Worm (Caenorhabditis elegans) whole organism, L1 larva: ENCODE results near the gene chil-3.

ENCODE experiments used
- C16A3.4 ChIP-seq: fragments of 150-350 bp; optimal IDR thresholded peaks from 2 replicates; lab custom pipeline; 2014; ENCODE audit warnings: missing biosample characterization, missing genetic modification characterization
- C34B4.2 ChIP-seq: sonication (generic microtip); optimal IDR thresholded peaks from 2 replicates; lab custom pipeline; 2017; ENCODE audit warnings: mild to moderate bottlenecking, missing genetic modification characterization, missing compliant biosample characterization
- alr-1 ChIP-seq: fragments of 200-800 bp; sonication (Bioruptor generic); optimal IDR thresholded peaks from 2 replicates; lab custom pipeline; 2018; ENCODE audit warnings: borderline replicate concordance, mild to moderate bottlenecking, missing genetic modification characterization, missing compliant biosample characterization
- aly-2 ChIP-seq: fragments of 150-350 bp; optimal IDR thresholded peaks from 2 replicates; lab custom pipeline; 2014; ENCODE audit warnings: missing biosample characterization, missing genetic modification characterization
- blmp-1 ChIP-seq: fragments of 150-350 bp; optimal IDR thresholded peaks from 2 replicates; lab custom pipeline; 2014; ENCODE audit warnings: missing biosample characterization, missing genetic modification characterization
- ceh-63 ChIP-seq: fragments of 200-800 bp; sonication (Bioruptor generic); optimal IDR thresholded peaks from 2 replicates; lab custom pipeline; 2018; ENCODE audit warnings: mild to moderate bottlenecking, missing genetic modification characterization, missing compliant biosample characterization
- ceh-82 ChIP-seq, 3 experiments: fragments of 150-350 bp in 1 of 3; sonication (generic microtip) in 2 of 3; optimal IDR thresholded peaks; 2 replicates each; lab custom pipeline; 2014 to 2017; ENCODE audit warnings: missing biosample characterization in 3 of 3, missing genetic modification characterization in 3 of 3
- efl-1 ChIP-seq, 4 experiments: fragments of 150-350 bp; optimal IDR thresholded peaks in 3 of 4; peaks in 1 of 4; 1 replicate in 1 of 4; 2 replicates in 3 of 4; lab custom pipeline; 2014; ENCODE audit warnings: missing biosample characterization in 2 of 4, missing genetic modification characterization in 2 of 4, missing genetic modification reagents in 2 of 4
- egl-13 ChIP-seq: sonication (generic microtip); optimal IDR thresholded peaks from 2 replicates; lab custom pipeline; 2016; ENCODE audit warnings: missing genotype, missing genetic modification reagents, missing genetic modification characterization, missing compliant biosample characterization
- elt-3 ChIP-seq, 6 experiments: fragments of 150-350 bp in 1 of 6; sonication (generic microtip); optimal IDR thresholded peaks; 2 replicates each; lab custom pipeline; 2017 to 2018; ENCODE audit warnings: missing biosample characterization in 6 of 6, missing genetic modification characterization in 6 of 6, inconsistent platforms in 1 of 6
- ets-5 ChIP-seq: fragments of 200-800 bp; sonication (Bioruptor generic); IDR thresholded peaks from 2 replicates; pipeline ENCODE4 v1.3.6; 2022; ENCODE audit warnings: missing genetic modification characterization, missing compliant biosample characterization
- fkh-10 ChIP-seq: sonication (generic microtip); optimal IDR thresholded peaks from 2 replicates; lab custom pipeline; 2017; ENCODE audit warnings: missing biosample characterization, missing genetic modification reagents, missing genetic modification characterization
- fkh-4 ChIP-seq: sonication (generic microtip); optimal IDR thresholded peaks from 2 replicates; lab custom pipeline; 2016; ENCODE audit warnings: missing compliant biosample characterization, missing genetic modification characterization, borderline replicate concordance
- fkh-8 ChIP-seq: sonication (generic microtip); optimal IDR thresholded peaks from 2 replicates; lab custom pipeline; 2016; ENCODE audit warnings: mild to moderate bottlenecking, missing genetic modification characterization, missing compliant biosample characterization
- fos-1 ChIP-seq: fragments of 150-350 bp; optimal IDR thresholded peaks from 2 replicates; lab custom pipeline; 2014; ENCODE audit warnings: missing biosample characterization, missing genetic modification characterization
- hlh-17 ChIP-seq: fragments of 200-800 bp; sonication (Bioruptor generic); optimal IDR thresholded peaks from 2 replicates; lab custom pipeline; 2018; ENCODE audit warnings: missing genetic modification characterization, mild to moderate bottlenecking, missing compliant biosample characterization, moderate library complexity, borderline replicate concordance
- hpl-2 ChIP-seq: fragments of 150-350 bp; optimal IDR thresholded peaks from 2 replicates; lab custom pipeline; 2014; ENCODE audit warnings: missing biosample characterization, missing genetic modification reagents, missing genetic modification characterization
- isw-1 ChIP-seq: fragments of 200-800 bp; sonication (Bioruptor generic); IDR thresholded peaks from 2 replicates; pipeline ENCODE4 v1.3.6; 2022; ENCODE audit warnings: missing genetic modification characterization, missing compliant biosample characterization
- lin-14 ChIP-seq: fragments of 200-800 bp; sonication (Bioruptor generic); optimal IDR thresholded peaks from 2 replicates; lab custom pipeline; 2018; ENCODE audit warnings: mild to moderate bottlenecking, missing genetic modification characterization, moderate library complexity, missing compliant biosample characterization
- lin-39 ChIP-seq: fragments of 150-350 bp; optimal IDR thresholded peaks from 2 replicates; lab custom pipeline; 2014; ENCODE audit warnings: missing biosample characterization, missing genetic modification reagents, missing genetic modification characterization
- lsy-2 ChIP-seq, 2 experiments: fragments of 150-350 bp; optimal IDR thresholded peaks; 2 replicates each; lab custom pipeline; 2014; ENCODE audit warnings: missing biosample characterization in 2 of 2, missing genetic modification characterization in 2 of 2
- mab-9 ChIP-seq: fragments of 200-800 bp; sonication (Bioruptor generic); IDR thresholded peaks from 2 replicates; pipeline ENCODE4 v1.3.6; 2022; ENCODE audit warnings: missing genetic modification reagents, missing genetic modification characterization, missing compliant biosample characterization
- mdl-1 ChIP-seq, 2 experiments: fragments of 150-350 bp; optimal IDR thresholded peaks; 2 replicates each; lab custom pipeline; 2014 to 2017; ENCODE audit warnings: missing biosample characterization in 2 of 2, missing genetic modification characterization in 2 of 2, inconsistent platforms in 1 of 2
- mef-2 ChIP-seq: fragments of 150-350 bp; optimal IDR thresholded peaks from 2 replicates; lab custom pipeline; 2014; ENCODE audit warnings: missing biosample characterization, missing genetic modification characterization
- nhr-28 ChIP-seq: fragments of 150-350 bp; optimal IDR thresholded peaks from 2 replicates; lab custom pipeline; 2014; ENCODE audit warnings: missing biosample characterization, missing genetic modification characterization
- nhr-77 ChIP-seq: fragments of 150-350 bp; optimal IDR thresholded peaks from 2 replicates; lab custom pipeline; 2014; ENCODE audit warnings: missing biosample characterization, missing genetic modification characterization
- nhr-84 ChIP-seq: sonication (generic microtip); optimal IDR thresholded peaks from 2 replicates; lab custom pipeline; 2017; ENCODE audit warnings: missing biosample characterization, missing genetic modification characterization
- pqm-1 ChIP-seq: sonication (generic microtip); optimal IDR thresholded peaks from 3 replicates; lab custom pipeline; 2017; ENCODE audit warnings: missing biosample characterization, missing genetic modification characterization
- snpc-4 ChIP-seq: fragments of 150-350 bp; optimal IDR thresholded peaks from 2 replicates; lab custom pipeline; 2014; ENCODE audit warnings: missing biosample characterization, missing genetic modification characterization
- snu-23 ChIP-seq: sonication (generic microtip); optimal IDR thresholded peaks from 2 replicates; lab custom pipeline; 2016; ENCODE audit warnings: missing genetic modification characterization, missing compliant biosample characterization
- sox-4 ChIP-seq: sonication (generic microtip); optimal IDR thresholded peaks from 2 replicates; lab custom pipeline; 2016; ENCODE audit warnings: missing genetic modification characterization, missing compliant biosample characterization
- sptf-1 ChIP-seq: fragments of 150-350 bp; optimal IDR thresholded peaks from 2 replicates; lab custom pipeline; 2014; ENCODE audit warnings: missing biosample characterization, missing genetic modification characterization
- unc-130 ChIP-seq: fragments of 150-350 bp; optimal IDR thresholded peaks from 2 replicates; lab custom pipeline; 2017; ENCODE audit warnings: missing biosample characterization, missing genetic modification characterization, inconsistent platforms
- unc-86 ChIP-seq: sonication (generic microtip); optimal IDR thresholded peaks from 2 replicates; lab custom pipeline; 2016; ENCODE audit warnings: missing genetic modification characterization, missing compliant biosample characterization
- vab-15 ChIP-seq: sonication (generic microtip); optimal IDR thresholded peaks from 2 replicates; lab custom pipeline; 2017; ENCODE audit warnings: missing genotype, mild to moderate bottlenecking, missing genetic modification characterization, missing compliant biosample characterization
- zag-1 ChIP-seq: fragments of 150-350 bp; optimal IDR thresholded peaks from 2 replicates; lab custom pipeline; 2014; ENCODE audit warnings: missing biosample characterization, missing genetic modification characterization
- ztf-11 ChIP-seq, 2 experiments: sonication (generic microtip); optimal IDR thresholded peaks; 2 replicates each; lab custom pipeline; 2016 to 2017; ENCODE audit warnings: missing genetic modification characterization in 2 of 2, missing biosample characterization in 1 of 2, missing compliant biosample characterization in 1 of 2

Gene chil-3

DNA sequence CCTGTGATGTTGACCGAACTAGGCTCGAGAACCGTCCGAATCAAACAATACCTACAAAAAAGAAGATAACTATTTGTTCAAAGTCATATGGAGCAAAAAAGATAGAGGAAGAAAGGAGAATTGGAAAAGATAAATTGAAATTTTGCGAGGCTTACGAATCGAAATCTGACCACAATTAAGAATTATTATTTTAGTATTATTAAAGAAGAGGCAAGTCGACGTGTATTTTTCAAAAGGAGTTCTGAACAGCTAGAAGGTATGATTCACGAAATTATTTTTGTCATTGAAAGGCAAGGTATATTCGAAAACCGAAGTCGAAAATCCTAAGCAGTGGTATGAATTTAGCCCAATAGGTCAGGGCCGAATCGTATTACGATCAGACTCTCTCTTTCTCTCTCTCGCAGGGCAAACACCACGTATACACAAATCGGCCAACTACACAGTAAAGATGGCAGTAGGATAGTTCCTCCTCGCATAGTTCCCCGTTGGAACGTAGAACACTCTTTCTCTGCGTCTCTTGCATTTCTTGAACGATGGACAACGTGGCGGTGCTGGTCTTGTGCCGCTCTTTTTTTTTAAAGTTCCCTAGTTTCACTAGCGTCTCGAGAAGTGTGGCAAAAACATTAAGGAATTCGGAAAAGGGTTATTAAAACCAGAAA lies 29.9 kb upstream of the chil-3 start, which contains the start of gene vgln-1:
Gene vgln-1 (minus strand): TSS at position 51 of the 659 bp plus-strand sequence.
- TF ChIP-seq mdl-1 (tag; optimal IDR thresholded peaks at IDR 0.05; lab: Kevin White, UChicago) (no peak), fkh-10 (GFP tag; lab: Kevin White, UChicago) (no peak), alr-1 (tag; lab: Kevin White, UChicago) (no peak), lsy-2 (tag; optimal IDR thresholded peaks at IDR 0.05; lab: Kevin White, UChicago) (peak in 1 of 2 experiments; percentile 39), C34B4.2 (tag; lab: Kevin White, UChicago) (no peak), fkh-8 (tag; lab: Kevin White, UChicago) (no peak), vab-15 (tag; lab: Kevin White, UChicago) (no peak), blmp-1 (tag; lab: Kevin White, UChicago) (peak; percentile 74), mef-2 (tag; lab: Kevin White, UChicago) (no peak), lin-39 (tag; lab: Kevin White, UChicago) (no peak), elt-3 (tag; optimal IDR thresholded peaks at IDR 0.05; lab: Kevin White, UChicago) (no peak), snu-23 (GFP tag; lab: Kevin White, UChicago) (no peak), ztf-11 (tag; optimal IDR thresholded peaks at IDR 0.05; lab: Kevin White, UChicago) (no peak), efl-1 (optimal IDR thresholded peaks at IDR 0.05; lab: Kevin White, UChicago) (peak; percentile 5 to 23), efl-1 (GFP tag; optimal IDR thresholded peaks at IDR 0.05 in 1 of 2; lab: Kevin White, UChicago) (peak in 1 of 2 experiments; percentile 77), egl-13 (tag; lab: Kevin White, UChicago) (no peak), snpc-4 (tag; lab: Kevin White, UChicago) (no peak), unc-86 (no peak), unc-130 (tag; lab: Kevin White, UChicago) (no peak), lin-14 (GFP tag; lab: Kevin White, UChicago) (peak; percentile 59)

DNA sequence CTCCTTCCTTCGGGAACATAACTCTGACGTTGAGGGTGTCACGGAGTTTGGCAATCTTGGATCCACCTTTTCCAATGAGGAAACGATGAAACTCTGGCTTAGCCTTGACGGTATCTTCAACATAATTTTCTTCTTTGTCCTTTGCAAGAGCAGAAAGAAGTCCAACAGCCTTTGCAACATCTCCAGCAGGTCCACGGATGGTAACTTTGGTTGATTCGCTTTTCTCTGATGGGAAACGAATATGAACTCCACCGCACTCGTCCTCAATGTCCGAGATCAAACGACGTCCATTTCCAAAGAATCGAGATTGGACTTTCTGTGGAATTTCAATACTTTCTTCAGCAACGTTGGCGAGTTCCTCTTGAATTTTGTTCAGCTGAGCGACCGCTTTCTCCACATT lies 27.3 kb upstream of the chil-3 start:
- TF ChIP-seq nhr-28 (tag; lab: Kevin White, UChicago) (no peak), ceh-82 (tag; optimal IDR thresholded peaks at IDR 0.05; lab: Kevin White, UChicago) (no peak), mab-9 (GFP tag; lab: Robert Waterston, UW) (no peak), sox-4 (tag; lab: Kevin White, UChicago) (no peak), nhr-84 (tag; lab: Kevin White, UChicago) (no peak), fkh-4 (no peak), C16A3.4 (tag; lab: Kevin White, UChicago) (no peak), alr-1 (tag; lab: Kevin White, UChicago) (no peak), nhr-77 (tag; lab: Kevin White, UChicago) (no peak), hpl-2 (no peak)
- TF ChIP-seq, all 84 proteins: peak for 0

DNA sequence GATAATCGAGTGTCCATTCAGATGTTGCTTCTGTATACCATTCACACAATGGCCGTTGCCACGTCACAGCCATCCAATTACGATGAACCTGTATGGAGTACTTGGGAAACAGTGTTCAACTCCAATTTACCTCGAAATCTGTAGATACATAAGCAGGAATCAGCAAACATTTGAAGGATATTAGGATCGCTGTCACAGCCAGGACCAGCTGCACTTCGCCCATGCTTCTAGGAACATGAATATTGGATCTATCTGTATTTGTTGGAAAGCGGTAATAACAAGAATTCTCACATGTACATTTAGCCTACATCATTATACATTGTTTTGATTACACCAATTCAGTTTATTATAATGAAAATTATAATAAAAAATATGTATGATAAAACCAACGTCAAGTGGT lies 24.9 kb upstream of the chil-3 start, which contains the start of gene algn-8:
Gene algn-8 (minus strand): TSS at position 227 of the 400 bp plus-strand sequence.
- TF ChIP-seq pqm-1 (tag; lab: Kevin White, UChicago) (no peak), hlh-17 (GFP tag; lab: Kevin White, UChicago) (no peak), ceh-63 (GFP tag; lab: Kevin White, UChicago) (no peak), nhr-28 (tag; lab: Kevin White, UChicago) (no peak), blmp-1 (tag; lab: Kevin White, UChicago) (no peak), egl-13 (tag; lab: Kevin White, UChicago) (no peak), lsy-2 (tag; optimal IDR thresholded peaks at IDR 0.05; lab: Kevin White, UChicago) (no peak), snpc-4 (tag; lab: Kevin White, UChicago) (no peak), zag-1 (tag; lab: Kevin White, UChicago) (no peak), nhr-84 (tag; lab: Kevin White, UChicago) (no peak), fos-1 (tag; lab: Kevin White, UChicago) (no peak), sptf-1 (tag; lab: Kevin White, UChicago) (no peak), vab-15 (tag; lab: Kevin White, UChicago) (no peak), aly-2 (tag; lab: Kevin White, UChicago) (no peak), fkh-10 (GFP tag; lab: Kevin White, UChicago) (no peak), ets-5 (GFP tag; lab: Robert Waterston, UW) (no peak), isw-1 (no peak)
